Fruit fly (Drosophila melanogaster) whole organism, embryonic: ENCODE measurements around the gene Teh1.

ENCODE experiments used
- Bgb ChIP-seq: fragments of 200-800 bp; sonication (Bioruptor generic); IDR thresholded peaks from 2 replicates; pipeline ENCODE4 v1.3.6; 2022; ENCODE audit warnings: missing biosample characterization, missing genetic modification characterization; ENCODE audit not compliant: partially characterized antibody
- CG10209 ChIP-seq: fragments of 200-800 bp; sonication (Bioruptor generic); optimal IDR thresholded peaks from 3 replicates; lab custom pipeline; 2017; ENCODE audit warnings: missing biosample characterization, mild to moderate bottlenecking, missing genetic modification characterization, missing genetic modification reagents
- CG10959 ChIP-seq: fragments of 200-800 bp; sonication (Bioruptor generic); IDR thresholded peaks from 2 replicates; pipeline ENCODE4 v1.3.6; 2022; ENCODE audit warnings: missing biosample characterization, missing genetic modification characterization
- CG11247 ChIP-seq: fragments of 200-800 bp; sonication (Bioruptor generic); IDR thresholded peaks from 2 replicates; pipeline ENCODE4 v1.3.6; 2022; ENCODE audit warnings: missing biosample characterization, missing genetic modification characterization
- CG11723 ChIP-seq: fragments of 200-800 bp; sonication (Bioruptor generic); optimal IDR thresholded peaks from 2 replicates; lab custom pipeline; 2017; ENCODE audit warnings: missing biosample characterization, mild to moderate bottlenecking, missing genetic modification characterization
- CG12155 ChIP-seq: fragments of 200-800 bp; sonication (Bioruptor generic); optimal IDR thresholded peaks from 3 replicates; lab custom pipeline; 2016; ENCODE audit warnings: missing biosample characterization, missing genetic modification characterization
- CG12219 ChIP-seq: fragments of 200-800 bp; sonication (Bioruptor generic); optimal IDR thresholded peaks from 3 replicates; lab custom pipeline; 2018; ENCODE audit warnings: missing biosample characterization, mild to moderate bottlenecking, missing genetic modification characterization
- CG12236 ChIP-seq: fragments of 200-800 bp; sonication (Bioruptor generic); optimal IDR thresholded peaks from 2 replicates; lab custom pipeline; 2016; ENCODE audit warnings: missing biosample characterization, missing genetic modification characterization
- CG12942 ChIP-seq: fragments of 200-800 bp; sonication (Bioruptor generic); optimal IDR thresholded peaks from 3 replicates; lab custom pipeline; 2016; ENCODE audit warnings: missing biosample characterization, missing genetic modification characterization
- CG17186 ChIP-seq: fragments of 200-800 bp; sonication (Bioruptor generic); optimal IDR thresholded peaks from 3 replicates; lab custom pipeline; 2017; ENCODE audit warnings: missing biosample characterization, missing genetic modification reagents, missing genetic modification characterization
- CG1832 ChIP-seq: fragments of 200-800 bp; sonication (Bioruptor generic); optimal IDR thresholded peaks from 2 replicates; lab custom pipeline; 2017; ENCODE audit warnings: missing biosample characterization, mild to moderate bottlenecking, missing genetic modification characterization, inconsistent platforms
- CG18764 ChIP-seq: fragments of 200-800 bp; sonication (Bioruptor generic); optimal IDR thresholded peaks from 3 replicates; lab custom pipeline; 2016; ENCODE audit warnings: missing biosample characterization, missing genetic modification characterization
- CG2199 ChIP-seq: fragments of 200-800 bp; sonication (Bioruptor generic); IDR thresholded peaks from 3 replicates; pipeline ENCODE4 v1.3.6; 2022; ENCODE audit warnings: missing biosample characterization, missing genetic modification characterization
- CG30020 ChIP-seq: fragments of 200-800 bp; optimal IDR thresholded peaks from 2 replicates; lab custom pipeline; 2019; ENCODE audit warnings: missing biosample characterization, mild to moderate bottlenecking, missing genetic modification characterization, moderate library complexity
- CG30403 ChIP-seq: fragments of 200-800 bp; sonication (Bioruptor generic); optimal IDR thresholded peaks from 3 replicates; lab custom pipeline; 2016; ENCODE audit warnings: missing biosample characterization, missing genetic modification characterization
- CG31388 ChIP-seq: fragments of 200-800 bp; sonication (Bioruptor generic); optimal IDR thresholded peaks from 2 replicates; lab custom pipeline; 2016; ENCODE audit warnings: missing biosample characterization, missing genetic modification characterization
- CG32767 ChIP-seq: fragments of 200-800 bp; sonication (Bioruptor generic); IDR thresholded peaks from 2 replicates; pipeline ENCODE4 v1.3.6; 2022; ENCODE audit warnings: missing biosample characterization, missing genetic modification characterization
- CG4282 ChIP-seq: fragments of 200-800 bp; sonication (Bioruptor generic); optimal IDR thresholded peaks from 2 replicates; lab custom pipeline; 2016; ENCODE audit warnings: missing biosample characterization, missing genetic modification characterization
- CG4617 ChIP-seq: fragments of 200-800 bp; sonication (Bioruptor generic); optimal IDR thresholded peaks from 3 replicates; lab custom pipeline; 2016; ENCODE audit warnings: missing biosample characterization, missing genetic modification characterization, borderline replicate concordance
- CG6689 ChIP-seq: fragments of 200-800 bp; sonication (Bioruptor generic); IDR thresholded peaks from 2 replicates; pipeline ENCODE4 v1.3.6; 2022; ENCODE audit warnings: missing biosample characterization, missing genetic modification characterization
- CG6854 ChIP-seq: fragments of 200-800 bp; sonication (Bioruptor generic); optimal IDR thresholded peaks from 3 replicates; lab custom pipeline; 2017; ENCODE audit warnings: missing biosample characterization, mild to moderate bottlenecking, missing genetic modification characterization
- CG7271 ChIP-seq: fragments of 200-800 bp; sonication (Bioruptor generic); optimal IDR thresholded peaks from 2 replicates; lab custom pipeline; 2018; ENCODE audit warnings: missing biosample characterization, mild to moderate bottlenecking, missing genetic modification characterization, moderate library complexity
- CG7357 ChIP-seq: fragments of 200-800 bp; sonication (Bioruptor generic); IDR thresholded peaks from 3 replicates; pipeline ENCODE4 v1.3.6; 2022; ENCODE audit warnings: missing biosample characterization, missing genetic modification characterization
- CG8359 ChIP-seq: fragments of 200-800 bp; sonication (Bioruptor generic); optimal IDR thresholded peaks from 2 replicates; lab custom pipeline; 2017; ENCODE audit warnings: missing biosample characterization, mild to moderate bottlenecking, missing genetic modification characterization, borderline replicate concordance
- CG8924 ChIP-seq: fragments of 200-800 bp; optimal IDR thresholded peaks from 3 replicates; lab custom pipeline; 2019; ENCODE audit warnings: missing biosample characterization, mild to moderate bottlenecking, missing genetic modification characterization, moderate library complexity
- CG9609 ChIP-seq: fragments of 200-800 bp; sonication (Bioruptor generic); optimal IDR thresholded peaks from 3 replicates; lab custom pipeline; 2016; ENCODE audit warnings: missing biosample characterization, missing genetic modification characterization
- D19B ChIP-seq: fragments of 200-800 bp; sonication (Bioruptor generic); optimal IDR thresholded peaks from 2 replicates; lab custom pipeline; 2017; ENCODE audit warnings: missing biosample characterization, mild to moderate bottlenecking, missing genetic modification characterization
- Dbx ChIP-seq: fragments of 200-800 bp; sonication (Bioruptor generic); IDR thresholded peaks from 3 replicates; pipeline ENCODE4 v1.3.6; 2022; ENCODE audit warnings: missing biosample characterization, missing genetic modification characterization
- Fer3 ChIP-seq: fragments of 200-800 bp; sonication (Bioruptor generic); optimal IDR thresholded peaks from 2 replicates; lab custom pipeline; 2018; ENCODE audit warnings: missing biosample characterization, mild to moderate bottlenecking, missing genetic modification characterization, moderate library complexity
- Lim3 ChIP-seq: fragments of 200-800 bp; sonication (Bioruptor generic); IDR thresholded peaks from 2 replicates; pipeline ENCODE4 v1.3.6; 2022; ENCODE audit warnings: missing biosample characterization, missing genetic modification characterization
- Meics ChIP-seq: fragments of 200-800 bp; sonication (Bioruptor generic); optimal IDR thresholded peaks from 2 replicates; lab custom pipeline; 2017; ENCODE audit warnings: missing biosample characterization, mild to moderate bottlenecking, missing genetic modification characterization
- Xrp1 ChIP-seq: fragments of 200-800 bp; sonication (Bioruptor generic); IDR thresholded peaks from 2 replicates; pipeline ENCODE4 v1.3.6; 2022; ENCODE audit warnings: missing biosample characterization, missing genetic modification characterization
- bcd ChIP-seq: fragments of 200-800 bp; sonication (Bioruptor generic); optimal IDR thresholded peaks from 2 replicates; lab custom pipeline; 2017; ENCODE audit warnings: missing biosample characterization, mild to moderate bottlenecking, missing genetic modification characterization
- br ChIP-seq: fragments of >200 bp; optimal IDR thresholded peaks from 2 replicates; lab custom pipeline; 2017
- cas ChIP-seq: fragments of 200-800 bp; sonication (Bioruptor generic); IDR thresholded peaks from 2 replicates; pipeline ENCODE4 v1.3.6; 2022; ENCODE audit warnings: missing biosample characterization, missing genetic modification characterization
- dmrt99B ChIP-seq: fragments of 200-800 bp; sonication (Bioruptor generic); optimal IDR thresholded peaks from 2 replicates; lab custom pipeline; 2018; ENCODE audit warnings: missing biosample characterization, mild to moderate bottlenecking, missing genetic modification characterization, moderate library complexity
- dpn ChIP-seq, 2 experiments: fragments of 200-800 bp; sonication (Bioruptor generic); optimal IDR thresholded peaks; 3 replicates each; lab custom pipeline; 2016; ENCODE audit warnings: missing biosample characterization in 2 of 2, missing genetic modification characterization in 2 of 2
- fru ChIP-seq: fragments of >200 bp; optimal IDR thresholded peaks from 2 replicates; lab custom pipeline; 2017
- grau ChIP-seq: fragments of 200-800 bp; optimal IDR thresholded peaks from 3 replicates; lab custom pipeline; 2019; ENCODE audit warnings: missing biosample characterization, mild to moderate bottlenecking, missing genetic modification characterization, moderate library complexity
- gro ChIP-seq: fragments of 200-800 bp; sonication (Bioruptor generic); optimal IDR thresholded peaks from 2 replicates; lab custom pipeline; 2016; ENCODE audit warnings: missing biosample characterization, missing genetic modification characterization
- her ChIP-seq: fragments of 200-800 bp; sonication (Bioruptor generic); optimal IDR thresholded peaks from 2 replicates; lab custom pipeline; 2016; ENCODE audit warnings: missing biosample characterization, missing genetic modification characterization
- insv ChIP-seq, 2 experiments: fragments of 200-800 bp; sonication (Bioruptor generic); optimal IDR thresholded peaks; 3 replicates each; lab custom pipeline; 2016 to 2018; ENCODE audit warnings: missing biosample characterization in 2 of 2, missing genetic modification characterization in 2 of 2
- lola ChIP-seq, 3 experiments: fragments of >200 bp in 2 of 3; fragments of 200-800 bp in 1 of 3; sonication (Bioruptor generic) in 1 of 3; optimal IDR thresholded peaks; 2 replicates each; lab custom pipeline; 2017 to 2019; ENCODE audit warnings: missing biosample characterization in 3 of 3, missing genetic modification characterization in 3 of 3, mild to moderate bottlenecking in 1 of 3, moderate library complexity in 1 of 3
- pho ChIP-seq: fragments of 200-800 bp; sonication (Bioruptor generic); optimal IDR thresholded peaks from 2 replicates; lab custom pipeline; 2016; ENCODE audit warnings: missing biosample characterization, missing genetic modification characterization
- stwl ChIP-seq: fragments of 200-800 bp; sonication (Bioruptor generic); optimal IDR thresholded peaks from 3 replicates; lab custom pipeline; 2018; ENCODE audit warnings: missing biosample characterization, mild to moderate bottlenecking, missing genetic modification characterization, moderate library complexity
- toy ChIP-seq: fragments of 200-800 bp; sonication (Bioruptor generic); IDR thresholded peaks from 2 replicates; pipeline ENCODE4 v1.3.6; 2022; ENCODE audit warnings: missing biosample characterization, missing genetic modification characterization
- trh ChIP-seq: fragments of 200-800 bp; sonication (Bioruptor generic); optimal IDR thresholded peaks from 2 replicates; lab custom pipeline; 2016; ENCODE audit warnings: missing biosample characterization, missing genetic modification characterization
- ttk ChIP-seq: fragments of 200-800 bp; sonication (Bioruptor generic); IDR thresholded peaks from 2 replicates; pipeline ENCODE4 v2.1.2; 2022; ENCODE audit warnings: missing biosample characterization, missing genetic modification characterization
- wdn ChIP-seq: fragments of 200-800 bp; sonication (Bioruptor generic); IDR thresholded peaks from 2 replicates; pipeline ENCODE4 v1.3.6; 2022; ENCODE audit warnings: missing biosample characterization, missing genetic modification characterization
- wek ChIP-seq: fragments of 200-800 bp; sonication (Bioruptor generic); optimal IDR thresholded peaks from 3 replicates; lab custom pipeline; 2018; ENCODE audit warnings: missing biosample characterization, mild to moderate bottlenecking, missing genetic modification characterization, moderate library complexity
- zfh2 ChIP-seq: fragments of 200-800 bp; sonication (Bioruptor generic); optimal IDR thresholded peaks from 2 replicates; lab custom pipeline; 2016; ENCODE audit warnings: missing biosample characterization, missing genetic modification characterization

The Teh1 gene

DNA sequence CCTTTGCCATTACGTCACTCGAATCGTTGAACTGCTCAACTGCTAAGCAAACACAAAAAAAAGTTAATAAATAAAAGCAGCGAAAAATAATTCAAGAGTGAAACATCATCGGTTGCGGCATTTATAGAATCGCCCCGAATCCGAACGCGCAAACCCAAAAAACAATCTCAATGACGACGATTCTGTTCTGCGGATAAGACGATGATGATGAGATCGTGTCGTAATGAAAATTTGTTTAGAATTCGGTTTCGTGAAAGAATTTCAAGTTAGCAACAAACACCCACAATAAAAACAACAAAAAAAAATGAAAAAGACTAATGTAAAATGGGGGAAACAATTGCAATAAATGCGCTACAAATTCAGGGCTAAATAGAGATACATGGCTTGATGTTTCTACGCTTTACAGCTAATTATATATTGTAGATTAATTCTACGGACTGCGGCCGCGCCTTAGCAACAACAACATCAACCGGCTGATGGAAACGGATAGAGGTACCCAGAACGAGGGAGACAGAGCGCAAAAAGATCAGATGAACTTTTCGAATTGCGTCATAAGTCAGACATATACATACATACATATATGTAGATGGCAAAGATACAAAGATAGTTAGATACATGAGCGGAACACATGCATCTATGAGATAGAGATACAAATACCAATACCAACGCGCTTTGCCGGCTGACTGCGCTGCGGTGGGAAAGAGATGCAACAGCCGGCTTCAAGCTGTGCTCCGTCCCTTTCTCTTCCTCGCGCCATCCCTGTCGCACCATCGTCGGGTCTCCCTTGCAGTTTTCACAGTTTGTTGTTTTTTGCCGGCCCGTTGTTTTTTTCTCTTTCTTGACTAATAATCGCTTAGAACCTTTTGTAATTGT, 9.5 kb upstream of the Teh1 start (continued):
- TF ChIP-seq CG8359 (GFP tag; lab: Kevin White, UChicago) (no peak), CG2199 (GFP tag; lab: Robert Waterston, UW) (peak; percentile 83), dmrt99B (tag; lab: Kevin White, UChicago) (no peak), CG4617 (GFP tag; lab: Kevin White, UChicago) (no peak), Xrp1 (GFP tag; lab: Robert Waterston, UW) (no peak), zfh2 (no peak), CG1832 (GFP tag; lab: Kevin White, UChicago) (peak; percentile 94), CG12155 (GFP tag; lab: Kevin White, UChicago) (peak; percentile 9), trh (GFP tag; lab: Kevin White, UChicago) (no peak), Fer3 (no peak), insv (GFP tag; optimal IDR thresholded peaks at IDR 0.05; lab: Kevin White, UChicago) (peak in 1 of 2 experiments; percentile 43), wek (GFP tag; lab: Kevin White, UChicago) (no peak), lola (GFP tag; optimal IDR thresholded peaks at IDR 0.05; lab: Kevin White, UChicago) (no peak), CG31388 (GFP tag; lab: Kevin White, UChicago) (no peak), CG11723 (GFP tag; lab: Kevin White, UChicago) (no peak), cas (GFP tag; lab: Robert Waterston, UW) (no peak), ttk (no peak), CG30403 (GFP tag; lab: Kevin White, UChicago) (no peak), CG6854 (GFP tag; lab: Kevin White, UChicago) (no peak), CG11247 (GFP tag; lab: Robert Waterston, UW) (no peak), Meics (GFP tag; lab: Kevin White, UChicago) (no peak), gro (GFP tag; lab: Kevin White, UChicago) (no peak), br (lab: Kevin White, UChicago) (no peak), CG12236 (GFP tag; lab: Kevin White, UChicago) (no peak), CG12219 (GFP tag; lab: Kevin White, UChicago) (no peak), pho (GFP tag; lab: Kevin White, UChicago) (no peak), bcd (GFP tag; lab: Kevin White, UChicago) (no peak), CG32767 (GFP tag; lab: Robert Waterston, UW) (peak; percentile 50; the same call in 1 of the 2 replicates), toy (GFP tag; lab: Robert Waterston, UW) (no peak), CG17186 (no peak), Bgb (GFP tag; lab: Robert Waterston, UW) (no peak), grau (tag; lab: Kevin White, UChicago) (no peak), Dbx (GFP tag; lab: Robert Waterston, UW) (no peak), CG30020 (tag; lab: Kevin White, UChicago) (no peak), D19B (no peak), Lim3 (GFP tag; lab: Robert Waterston, UW) (no peak), CG6689 (GFP tag; lab: Robert Waterston, UW) (no peak), wdn (no peak), CG7357 (GFP tag; lab: Robert Waterston, UW) (no peak), fru (no peak), her (GFP tag; lab: Kevin White, UChicago) (no peak), dpn (GFP tag; optimal IDR thresholded peaks at IDR 0.05; lab: Kevin White, UChicago) (no peak), CG7271 (no peak), stwl (tag; lab: Kevin White, UChicago) (no peak), CG9609 (no peak), CG8924 (tag; lab: Kevin White, UChicago) (peak; percentile 27), CG10209 (no peak), CG12942 (GFP tag; lab: Kevin White, UChicago) (no peak), CG18764 (no peak), CG4282 (GFP tag; lab: Kevin White, UChicago) (no peak), CG10959 (GFP tag; lab: Robert Waterston, UW) (no peak)
